Worm (Caenorhabditis elegans) whole organism, young adult: ENCODE measurements around the gene nspc-10.

Source experiments
- B0019.2 ChIP-seq: fragments of 200-800 bp; sonication (Bioruptor generic); conservative IDR thresholded peaks from 2 replicates; pipeline ENCODE4 v1.3.6; 2022; ENCODE audit warnings: missing genetic modification reagents, missing genetic modification characterization, missing compliant biosample characterization
- B0261.1 ChIP-seq: sonication (generic microtip); optimal IDR thresholded peaks from 2 replicates; lab custom pipeline; 2016; ENCODE audit warnings: mild to moderate bottlenecking, missing genetic modification characterization, moderate library complexity, missing compliant biosample characterization
- F10E7.11 ChIP-seq: sonication (generic microtip); optimal IDR thresholded peaks from 2 replicates; lab custom pipeline; 2017; ENCODE audit warnings: mild to moderate bottlenecking, missing genetic modification characterization, moderate library complexity, missing compliant biosample characterization
- F22D6.2 ChIP-seq: sonication (generic microtip); optimal IDR thresholded peaks from 2 replicates; lab custom pipeline; 2016; ENCODE audit warnings: mild to moderate bottlenecking, missing genetic modification characterization, missing compliant biosample characterization
- F49E8.2 ChIP-seq: sonication (generic microtip); optimal IDR thresholded peaks from 3 replicates; lab custom pipeline; 2017; ENCODE audit warnings: missing genetic modification characterization, mild to moderate bottlenecking, missing compliant biosample characterization, antibody characterized with exemption, moderate library complexity; ENCODE audit not compliant: insufficient read depth
- F55B11.4 ChIP-seq: sonication (generic microtip); optimal IDR thresholded peaks from 2 replicates; lab custom pipeline; 2016; ENCODE audit warnings: missing compliant biosample characterization, missing genetic modification characterization, borderline replicate concordance; ENCODE audit not compliant: insufficient read depth
- K11D2.4 ChIP-seq: fragments of 200-800 bp; sonication (Bioruptor generic); IDR thresholded peaks from 2 replicates; pipeline ENCODE4 v1.3.6; 2022; ENCODE audit warnings: missing genetic modification reagents, missing genetic modification characterization, missing compliant biosample characterization
- T07F8.4 ChIP-seq: sonication (generic microtip); optimal IDR thresholded peaks from 2 replicates; lab custom pipeline; 2016; ENCODE audit warnings: mild to moderate bottlenecking, missing genetic modification characterization, moderate library complexity, missing compliant biosample characterization
- Y53G8AR.9 ChIP-seq: fragments of 200-800 bp; sonication (Bioruptor generic); conservative IDR thresholded peaks from 2 replicates; pipeline ENCODE4 v1.3.6; 2022; ENCODE audit warnings: missing genetic modification reagents, missing genetic modification characterization, missing compliant biosample characterization
- Y79H2A.3 ChIP-seq: fragments of 200-800 bp; sonication (Bioruptor generic); conservative IDR thresholded peaks from 2 replicates; pipeline ENCODE4 v1.3.6; 2022; ENCODE audit warnings: missing genetic modification reagents, missing genetic modification characterization, missing compliant biosample characterization
- akir-1 ChIP-seq: fragments of 200-800 bp; sonication (Bioruptor generic); optimal IDR thresholded peaks from 2 replicates; lab custom pipeline; 2018; ENCODE audit warnings: mild to moderate bottlenecking, missing genetic modification characterization, moderate library complexity, missing compliant biosample characterization
- aptf-3 ChIP-seq: fragments of 200-800 bp; sonication (Bioruptor generic); IDR thresholded peaks from 2 replicates; pipeline ENCODE4 v1.3.6; 2022; ENCODE audit warnings: missing genetic modification characterization, missing compliant biosample characterization
- atf-7 ChIP-seq: sonication (generic microtip); optimal IDR thresholded peaks from 2 replicates; lab custom pipeline; 2017; ENCODE audit warnings: mild to moderate bottlenecking, missing genetic modification characterization, missing compliant biosample characterization
- attf-3 ChIP-seq: fragments of 200-800 bp; sonication (Bioruptor generic); conservative IDR thresholded peaks from 2 replicates; pipeline ENCODE4 v1.3.6; 2022; ENCODE audit warnings: missing genetic modification reagents, missing genetic modification characterization, missing compliant biosample characterization
- ceh-27 ChIP-seq: fragments of 200-800 bp; sonication (Bioruptor generic); optimal IDR thresholded peaks from 2 replicates; lab custom pipeline; 2018; ENCODE audit warnings: mild to moderate bottlenecking, missing genetic modification characterization, moderate library complexity, missing compliant biosample characterization
- ceh-91 ChIP-seq: fragments of 200-800 bp; sonication (Bioruptor generic); IDR thresholded peaks from 2 replicates; pipeline ENCODE4 v1.3.6; 2022; ENCODE audit warnings: missing genetic modification reagents, missing genetic modification characterization, missing compliant biosample characterization
- die-1 ChIP-seq: sonication (generic microtip); optimal IDR thresholded peaks from 2 replicates; lab custom pipeline; 2016; ENCODE audit warnings: missing genotype, mild to moderate bottlenecking, missing genetic modification characterization, missing compliant biosample characterization
- dpl-1 ChIP-seq: fragments of 150-350 bp; optimal IDR thresholded peaks from 2 replicates; lab custom pipeline; 2014; ENCODE audit warnings: missing biosample characterization, missing genetic modification reagents, missing genetic modification characterization
- efl-1 ChIP-seq: fragments of 150-350 bp; optimal IDR thresholded peaks from 2 replicates; lab custom pipeline; 2014; ENCODE audit warnings: missing biosample characterization, missing genetic modification reagents, missing genetic modification characterization
- ekl-4 ChIP-seq: fragments of 200-800 bp; sonication (Bioruptor generic); IDR thresholded peaks from 2 replicates; pipeline ENCODE4 v1.3.6; 2022; ENCODE audit warnings: missing genetic modification reagents, missing genetic modification characterization, missing compliant biosample characterization
- him-1 ChIP-seq: sonication (generic microtip); optimal IDR thresholded peaks from 2 replicates; lab custom pipeline; 2016; ENCODE audit warnings: missing genotype, missing genetic modification reagents, missing genetic modification characterization, missing compliant biosample characterization
- hsf-1 ChIP-seq: fragments of 200-800 bp; sonication (Bioruptor generic); IDR thresholded peaks from 2 replicates; pipeline ENCODE4 v1.3.6; 2022; ENCODE audit warnings: missing genetic modification reagents, missing genetic modification characterization, missing compliant biosample characterization
- let-526 ChIP-seq: fragments of 200-800 bp; sonication (Bioruptor generic); IDR thresholded peaks from 2 replicates; pipeline ENCODE4 v1.3.6; 2022; ENCODE audit warnings: missing genetic modification reagents, missing genetic modification characterization, missing compliant biosample characterization
- let-607 ChIP-seq, 2 experiments: fragments of 200-800 bp in 1 of 2; sonication (Bioruptor generic) in 1 of 2; sonication (generic microtip) in 1 of 2; optimal IDR thresholded peaks; 2 replicates each; lab custom pipeline; 2016 to 2018; ENCODE audit warnings: mild to moderate bottlenecking in 2 of 2, missing compliant biosample characterization in 2 of 2, missing genetic modification characterization in 2 of 2, moderate library complexity in 2 of 2, missing genotype in 1 of 2
- lin-26 ChIP-seq: fragments of 200-800 bp; sonication (Bioruptor generic); IDR thresholded peaks from 2 replicates; pipeline ENCODE4 v1.3.6; 2022; ENCODE audit warnings: missing genetic modification reagents, missing genetic modification characterization, missing compliant biosample characterization
- lin-35 ChIP-seq, 3 experiments: fragments of 150-350 bp in 2 of 3; sonication (generic microtip) in 1 of 3; optimal IDR thresholded peaks; 2 replicates each; lab custom pipeline; 2014 to 2018; ENCODE audit warnings: missing biosample characterization in 3 of 3, missing genetic modification characterization in 3 of 3, missing genetic modification reagents in 3 of 3
- lin-40 ChIP-seq: sonication (generic microtip); optimal IDR thresholded peaks from 2 replicates; lab custom pipeline; 2016; ENCODE audit warnings: missing genetic modification characterization, mild to moderate bottlenecking, missing compliant biosample characterization, missing genotype, missing genetic modification reagents
- lir-1 ChIP-seq: fragments of 200-800 bp; sonication (Bioruptor generic); conservative IDR thresholded peaks from 2 replicates; pipeline ENCODE4 v1.3.6; 2022; ENCODE audit warnings: missing genetic modification reagents, missing genetic modification characterization, missing compliant biosample characterization
- nfya-2 ChIP-seq: fragments of 200-800 bp; sonication (Bioruptor generic); IDR thresholded peaks from 2 replicates; pipeline ENCODE4 v1.3.6; 2022; ENCODE audit warnings: missing genetic modification reagents, missing genetic modification characterization, missing compliant biosample characterization
- nhr-179 ChIP-seq: sonication (generic microtip); optimal IDR thresholded peaks from 2 replicates; lab custom pipeline; 2016; ENCODE audit warnings: mild to moderate bottlenecking, missing genetic modification characterization, missing compliant biosample characterization
- nhr-27 ChIP-seq: fragments of 200-800 bp; sonication (Bioruptor generic); optimal IDR thresholded peaks from 2 replicates; lab custom pipeline; 2018; ENCODE audit warnings: mild to moderate bottlenecking, missing genetic modification characterization, moderate library complexity, missing compliant biosample characterization
- nhr-80 ChIP-seq: sonication (generic microtip); optimal IDR thresholded peaks from 2 replicates; lab custom pipeline; 2016; ENCODE audit warnings: missing genetic modification characterization, missing compliant biosample characterization
- nhr-90 ChIP-seq: sonication (generic microtip); optimal IDR thresholded peaks from 2 replicates; lab custom pipeline; 2016; ENCODE audit warnings: missing genotype, mild to moderate bottlenecking, missing genetic modification characterization, missing compliant biosample characterization
- pbrm-1 ChIP-seq: fragments of 200-800 bp; sonication (Bioruptor generic); IDR thresholded peaks from 2 replicates; pipeline ENCODE4 v1.3.6; 2022; ENCODE audit warnings: missing genetic modification reagents, missing genetic modification characterization, missing compliant biosample characterization
- rcor-1 ChIP-seq: fragments of 200-800 bp; sonication (Bioruptor generic); IDR thresholded peaks from 2 replicates; pipeline ENCODE4 v1.3.6; 2022; ENCODE audit warnings: missing genetic modification reagents, missing genetic modification characterization, missing compliant biosample characterization
- rec-8 ChIP-seq, 2 experiments: sonication (generic microtip); optimal IDR thresholded peaks; 2 replicates each; lab custom pipeline; 2016; ENCODE audit warnings: mild to moderate bottlenecking in 2 of 2, missing genetic modification characterization in 2 of 2, missing genetic modification reagents in 2 of 2, missing genotype in 2 of 2, missing biosample characterization in 1 of 2, missing compliant biosample characterization in 1 of 2, moderate library complexity in 1 of 2
- sdz-38 ChIP-seq: sonication (generic microtip); optimal IDR thresholded peaks from 2 replicates; lab custom pipeline; 2016; ENCODE audit warnings: missing genotype, missing genetic modification characterization, missing compliant biosample characterization
- snpc-4 ChIP-seq, 5 experiments: fragments of 150-350 bp in 1 of 5; sonication (generic microtip) in 4 of 5; optimal IDR thresholded peaks; 2 replicates each; lab custom pipeline; 2014 to 2018; ENCODE audit warnings: missing genetic modification characterization in 5 of 5, missing biosample characterization in 3 of 5, antibody characterized with exemption in 2 of 5, mild to moderate bottlenecking in 2 of 5, missing compliant biosample characterization in 2 of 5, missing genotype in 2 of 5, moderate library complexity in 2 of 5, missing genetic modification reagents in 1 of 5
- tbp1 ChIP-seq: fragments of 200-800 bp; sonication (Bioruptor generic); optimal IDR thresholded peaks from 2 replicates; lab custom pipeline; 2018; ENCODE audit warnings: mild to moderate bottlenecking, missing genetic modification characterization, missing compliant biosample characterization
- unc-130 ChIP-seq: sonication (generic microtip); optimal IDR thresholded peaks from 2 replicates; lab custom pipeline; 2016; ENCODE audit warnings: missing genetic modification reagents, missing genetic modification characterization, missing compliant biosample characterization
- zim-3 ChIP-seq: sonication (generic microtip); optimal IDR thresholded peaks from 2 replicates; lab custom pipeline; 2017; ENCODE audit warnings: mild to moderate bottlenecking, missing genetic modification characterization, moderate library complexity, missing compliant biosample characterization
- ztf-6 ChIP-seq: fragments of 200-800 bp; sonication (Bioruptor generic); IDR thresholded peaks from 2 replicates; pipeline ENCODE4 v1.3.6; 2022; ENCODE audit warnings: missing genetic modification reagents, missing genetic modification characterization, missing compliant biosample characterization

nspc-10 gene

ce11 chrX:12337846-12338490, 5.4 kb upstream of the nspc-10 start, which contains the start of gene srd-44 (continued):
- TF ChIP-seq pbrm-1 (peak; percentile 83), die-1 (peak; percentile 71), nhr-90 (peak; percentile 58), snpc-4 (GFP tag; optimal IDR thresholded peaks at IDR 0.05; lab: Kevin White, UChicago) (peak; percentile 56), snpc-4 (tag; optimal IDR thresholded peaks at IDR 0.05; lab: Kevin White, UChicago) (no peak), him-1 (tag; lab: Kevin White, UChicago) (peak; percentile 72)

- no peak for TF ChIP-seq aptf-3 (GFP tag; lab: Robert Waterston, UW)
- no peak for TF ChIP-seq F10E7.11
- no peak for TF ChIP-seq Y79H2A.3 (GFP tag; lab: Robert Waterston, UW)
- TF ChIP-seq nhr-179 (tag; lab: Kevin White, UChicago): no peak
- no peak for TF ChIP-seq let-526 (GFP tag; lab: Robert Waterston, UW)
- TF ChIP-seq F55B11.4: no peak
- no peak for TF ChIP-seq lir-1 (GFP tag; lab: Robert Waterston, UW)
- no peak for TF ChIP-seq lin-26 (GFP tag; lab: Robert Waterston, UW)
- no peak for TF ChIP-seq atf-7
- no peak for TF ChIP-seq dpl-1
- TF ChIP-seq attf-3 (GFP tag; lab: Robert Waterston, UW): no peak
- TF ChIP-seq ztf-6 (GFP tag; lab: Robert Waterston, UW): no peak
- no peak for TF ChIP-seq him-1 (tag; lab: Kevin White, UChicago)
- no peak for TF ChIP-seq unc-130 (GFP tag; lab: Kevin White, UChicago)
- TF ChIP-seq sdz-38 (tag; lab: Kevin White, UChicago): no peak
- no peak for TF ChIP-seq F49E8.2 (tag; lab: Kevin White, UChicago)
- TF ChIP-seq, all 124 proteins: peak for 0
These were observed 2.1 kb upstream of the nspc-10 start, which contains the start of gene zig-2 for ce11 chrX:12341338-12341737. Gene zig-2, minus strand, starts transcription at chrX:12341438.

- no peak for TF ChIP-seq lir-1 (GFP tag; lab: Robert Waterston, UW)
- TF ChIP-seq rec-8 (tag; optimal IDR thresholded peaks at IDR 0.05; lab: Kevin White, UChicago): no peak
- no peak for TF ChIP-seq F22D6.2
- no peak for TF ChIP-seq lin-35 (GFP tag; optimal IDR thresholded peaks at IDR 0.05; lab: Kevin White, UChicago)
These were observed 3.3 kb downstream of the nspc-10 start, which contains the start of gene F42F12.11 for ce11 chrX:12346729-12347128. Gene F42F12.11, plus strand, starts transcription at chrX:12347029.

ce11 chrX:12347822-12348221, 4.4 kb downstream of the nspc-10 start:
- peak; percentile 93 for TF ChIP-seq B0261.1
- peak; percentile 7 for TF ChIP-seq efl-1 (GFP tag; lab: Kevin White, UChicago)
- TF ChIP-seq nhr-80 (tag; lab: Kevin White, UChicago): peak; percentile 49
- TF ChIP-seq Y53G8AR.9 (GFP tag; lab: Robert Waterston, UW): no peak
- peak; percentile 59 for TF ChIP-seq T07F8.4
- peak in 1 of 2 experiments; percentile 37 for TF ChIP-seq let-607 (tag; optimal IDR thresholded peaks at IDR 0.05; lab: Kevin White, UChicago)
- TF ChIP-seq lin-40 (tag; lab: Kevin White, UChicago): peak; percentile 60
- TF ChIP-seq pbrm-1: peak; percentile 88
- TF ChIP-seq akir-1 (GFP tag; lab: Kevin White, UChicago): peak; percentile 14
- no peak for TF ChIP-seq zim-3 (tag; lab: Kevin White, UChicago)
- peak; percentile 39; the same call in 1 of the 2 replicates for TF ChIP-seq hsf-1 (GFP tag; lab: Robert Waterston, UW)
- peak; percentile 1 for TF ChIP-seq ceh-27
- peak; percentile 72 for TF ChIP-seq rcor-1 (GFP tag; lab: Robert Waterston, UW)
- TF ChIP-seq B0019.2 (GFP tag; lab: Robert Waterston, UW): 0 out of 2 replicates have a peak, but pooled peaks have one; percentile 7
- TF ChIP-seq ekl-4 (GFP tag; lab: Robert Waterston, UW): 0 out of 2 replicates have a peak, but pooled peaks have one; percentile 22
- no peak for TF ChIP-seq nfya-2 (GFP tag; lab: Robert Waterston, UW)
- TF ChIP-seq ceh-91 (GFP tag; lab: Robert Waterston, UW): no peak
- peak; percentile 94 for TF ChIP-seq tbp1 (GFP tag; lab: Kevin White, UChicago)
- no peak for TF ChIP-seq K11D2.4 (GFP tag; lab: Robert Waterston, UW)
- TF ChIP-seq nhr-27 (tag; lab: Kevin White, UChicago): no peak
- peak; percentile 83 for TF ChIP-seq nhr-90
